Fruit fly (Drosophila melanogaster) whole organism, adult: Measurements from ENCODE around the gene CG31650.
A peak's percentile ranks its signal among the peaks of the same experiment; 100 is the strongest.

Experiments used
- CG11617 ChIP-seq: fragments of 200-800 bp; sonication (Bioruptor generic); optimal IDR thresholded peaks from 2 replicates; lab custom pipeline; 2017; ENCODE audit warnings: mild to moderate bottlenecking, missing biosample characterization, missing genetic modification reagents, missing genetic modification characterization
- CG12768 ChIP-seq: fragments of 200-800 bp; sonication (Bioruptor generic); optimal IDR thresholded peaks from 2 replicates; lab custom pipeline; 2017; ENCODE audit warnings: missing biosample characterization, missing genetic modification characterization, mild to moderate bottlenecking, moderate library complexity, missing genetic modification reagents
- CG14711 ChIP-seq: fragments of 200-800 bp; sonication (Bioruptor generic); optimal IDR thresholded peaks from 2 replicates; lab custom pipeline; 2018; ENCODE audit warnings: missing biosample characterization, mild to moderate bottlenecking, missing genetic modification characterization, moderate library complexity
- CG1620 ChIP-seq: fragments of 200-800 bp; sonication (Bioruptor generic); optimal IDR thresholded peaks from 2 replicates; lab custom pipeline; 2016; ENCODE audit warnings: missing biosample characterization, missing genetic modification characterization
- CG33017 ChIP-seq: fragments of 200-800 bp; sonication (Bioruptor generic); optimal IDR thresholded peaks from 2 replicates; lab custom pipeline; 2018; ENCODE audit warnings: missing biosample characterization, mild to moderate bottlenecking, missing genetic modification characterization, moderate library complexity
- CG5204 ChIP-seq: fragments of 200-800 bp; sonication (Bioruptor generic); optimal IDR thresholded peaks from 2 replicates; lab custom pipeline; 2016; ENCODE audit warnings: missing biosample characterization, missing genetic modification characterization
- CG7045 ChIP-seq: fragments of 200-800 bp; sonication (Bioruptor generic); optimal IDR thresholded peaks from 2 replicates; lab custom pipeline; 2017; ENCODE audit warnings: missing biosample characterization, mild to moderate bottlenecking, missing genetic modification characterization
- CG7101 ChIP-seq: fragments of 200-800 bp; sonication (Bioruptor generic); optimal IDR thresholded peaks from 2 replicates; lab custom pipeline; 2018; ENCODE audit warnings: missing biosample characterization, mild to moderate bottlenecking, missing genetic modification characterization, moderate library complexity
- Clk ChIP-seq: fragments of 200-800 bp; sonication (Bioruptor generic); optimal IDR thresholded peaks from 2 replicates; lab custom pipeline; 2017; ENCODE audit warnings: missing biosample characterization, missing genetic modification characterization
- Crg-1 ChIP-seq: fragments of 200-800 bp; sonication (Bioruptor generic); optimal IDR thresholded peaks from 2 replicates; lab custom pipeline; 2016; ENCODE audit warnings: missing biosample characterization, missing genetic modification characterization
- Hr96 ChIP-seq: fragments of 200-800 bp; sonication (Bioruptor generic); optimal IDR thresholded peaks from 2 replicates; lab custom pipeline; 2016; ENCODE audit warnings: missing biosample characterization, missing genetic modification characterization
- Mnt ChIP-seq: fragments of 200-800 bp; sonication (Bioruptor generic); optimal IDR thresholded peaks from 2 replicates; lab custom pipeline; 2016; ENCODE audit warnings: missing biosample characterization, mild to moderate bottlenecking, missing genetic modification characterization
- bab1 ChIP-seq: fragments of 200-800 bp; sonication (Bioruptor generic); optimal IDR thresholded peaks from 3 replicates; lab custom pipeline; 2019; ENCODE audit warnings: missing biosample characterization, mild to moderate bottlenecking, missing genetic modification characterization, moderate library complexity
- cic ChIP-seq: fragments of 200-800 bp; sonication (Bioruptor generic); optimal IDR thresholded peaks from 2 replicates; lab custom pipeline; 2017; ENCODE audit warnings: missing biosample characterization, mild to moderate bottlenecking, missing genetic modification characterization, moderate library complexity
- cnc ChIP-seq, 2 experiments: fragments of >200 bp; optimal IDR thresholded peaks; 2 replicates each; lab custom pipeline; 2017
- kay ChIP-seq: fragments of 200-800 bp; sonication (Bioruptor generic); peaks from one replicate; lab custom pipeline; 2016; ENCODE audit warnings: missing biosample characterization, missing genetic modification characterization, borderline replicate concordance
- ovo ChIP-seq: fragments of 200-800 bp; sonication (Bioruptor generic); optimal IDR thresholded peaks from 2 replicates; lab custom pipeline; 2016; ENCODE audit warnings: missing biosample characterization, missing genetic modification characterization
- pad ChIP-seq: fragments of 200-800 bp; sonication (Bioruptor generic); optimal IDR thresholded peaks from 3 replicates; lab custom pipeline; 2017; ENCODE audit warnings: missing biosample characterization, missing genetic modification characterization, mild to moderate bottlenecking, moderate library complexity, missing genetic modification reagents
- tj ChIP-seq: fragments of 200-800 bp; sonication (Bioruptor generic); optimal IDR thresholded peaks from 3 replicates; lab custom pipeline; 2017; ENCODE audit warnings: missing biosample characterization, mild to moderate bottlenecking, missing genetic modification characterization, moderate library complexity
- toe ChIP-seq: fragments of 200-800 bp; sonication (Bioruptor generic); optimal IDR thresholded peaks from 2 replicates; lab custom pipeline; 2016; ENCODE audit warnings: missing biosample characterization, missing genetic modification characterization

CG31650 gene

dm6 chr2L:5050825-5051224 is 6.3 kb upstream of the CG31650 start, which contains the start of gene CG9121:
Gene CG9121, minus strand, starts transcription at chr2L:5051062.
- no peak for TF ChIP-seq pad
- TF ChIP-seq CG7101 (tag; lab: Kevin White, UChicago): no peak
- TF ChIP-seq toe: no peak
- TF ChIP-seq CG7045 (GFP tag; lab: Kevin White, UChicago): no peak
- TF ChIP-seq CG5204 (GFP tag; lab: Kevin White, UChicago): no peak
- TF ChIP-seq tj (GFP tag; lab: Kevin White, UChicago): no peak
- TF ChIP-seq Crg-1: no peak
- TF ChIP-seq Mnt: no peak
- no peak for TF ChIP-seq CG33017 (tag; lab: Kevin White, UChicago)
- no peak for TF ChIP-seq cnc (optimal IDR thresholded peaks at IDR 0.05; lab: Kevin White, UChicago)
- no peak for TF ChIP-seq CG1620 (GFP tag; lab: Kevin White, UChicago)
- no peak for TF ChIP-seq cic (GFP tag; lab: Kevin White, UChicago)
- TF ChIP-seq ovo (GFP tag; lab: Kevin White, UChicago): no peak
- TF ChIP-seq bab1 (GFP tag; lab: Kevin White, UChicago): no peak
- TF ChIP-seq CG11617 (GFP tag; lab: Kevin White, UChicago): no peak
- no peak for TF ChIP-seq CG14711 (tag; lab: Kevin White, UChicago)
- no peak for TF ChIP-seq Clk (GFP tag; lab: Kevin White, UChicago)

dm6 chr2L:5049974-5050373 is 5.5 kb upstream of the CG31650 start:
- TF ChIP-seq cnc (optimal IDR thresholded peaks at IDR 0.05; lab: Kevin White, UChicago): no peak
- TF ChIP-seq CG12768 (GFP tag; lab: Kevin White, UChicago): no peak
- TF ChIP-seq toe: no peak
- no peak for TF ChIP-seq CG1620 (GFP tag; lab: Kevin White, UChicago)
- TF ChIP-seq CG7101 (tag; lab: Kevin White, UChicago): no peak
- TF ChIP-seq CG5204 (GFP tag; lab: Kevin White, UChicago): no peak
- no peak for TF ChIP-seq cic (GFP tag; lab: Kevin White, UChicago)
- no peak for TF ChIP-seq CG7045 (GFP tag; lab: Kevin White, UChicago)
- no peak for TF ChIP-seq Mnt
- no peak for TF ChIP-seq kay
- TF ChIP-seq Hr96: no peak
- no peak for TF ChIP-seq bab1 (GFP tag; lab: Kevin White, UChicago)
- no peak for TF ChIP-seq Crg-1
- no peak for TF ChIP-seq CG11617 (GFP tag; lab: Kevin White, UChicago)
- TF ChIP-seq CG33017 (tag; lab: Kevin White, UChicago): no peak

DNA sequence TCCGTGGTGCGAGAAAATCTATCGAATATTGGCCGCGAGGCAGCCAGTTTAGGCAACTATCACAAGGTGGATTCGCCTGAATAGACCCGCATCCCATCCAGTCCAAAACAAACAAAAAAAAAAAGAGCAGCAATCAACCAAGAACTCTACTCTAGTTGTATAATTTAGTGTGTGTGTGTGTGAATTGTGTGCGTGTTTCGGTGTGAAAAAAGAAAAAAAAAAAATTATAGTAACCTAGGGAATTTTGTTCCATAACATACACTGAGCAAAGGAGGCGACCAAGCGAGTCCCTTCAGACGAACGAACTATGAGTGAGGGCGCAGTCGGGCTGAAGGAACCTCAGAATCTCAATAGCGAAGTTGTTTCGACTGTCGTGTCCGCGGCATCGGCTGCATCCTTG is 1.7 kb upstream of the CG31650 start:
- no peak for TF ChIP-seq tj (GFP tag; lab: Kevin White, UChicago)
- TF ChIP-seq CG33017 (tag; lab: Kevin White, UChicago): no peak
- no peak for TF ChIP-seq CG14711 (tag; lab: Kevin White, UChicago)
- TF ChIP-seq cnc (optimal IDR thresholded peaks at IDR 0.05; lab: Kevin White, UChicago): no peak
- no peak for TF ChIP-seq Hr96
- TF ChIP-seq CG7101 (tag; lab: Kevin White, UChicago): no peak
- TF ChIP-seq ovo (GFP tag; lab: Kevin White, UChicago): no peak
- TF ChIP-seq bab1 (GFP tag; lab: Kevin White, UChicago): no peak
- TF ChIP-seq CG11617 (GFP tag; lab: Kevin White, UChicago): no peak
- TF ChIP-seq cic (GFP tag; lab: Kevin White, UChicago): no peak
- no peak for TF ChIP-seq CG7045 (GFP tag; lab: Kevin White, UChicago)
- no peak for TF ChIP-seq Clk (GFP tag; lab: Kevin White, UChicago)

DNA sequence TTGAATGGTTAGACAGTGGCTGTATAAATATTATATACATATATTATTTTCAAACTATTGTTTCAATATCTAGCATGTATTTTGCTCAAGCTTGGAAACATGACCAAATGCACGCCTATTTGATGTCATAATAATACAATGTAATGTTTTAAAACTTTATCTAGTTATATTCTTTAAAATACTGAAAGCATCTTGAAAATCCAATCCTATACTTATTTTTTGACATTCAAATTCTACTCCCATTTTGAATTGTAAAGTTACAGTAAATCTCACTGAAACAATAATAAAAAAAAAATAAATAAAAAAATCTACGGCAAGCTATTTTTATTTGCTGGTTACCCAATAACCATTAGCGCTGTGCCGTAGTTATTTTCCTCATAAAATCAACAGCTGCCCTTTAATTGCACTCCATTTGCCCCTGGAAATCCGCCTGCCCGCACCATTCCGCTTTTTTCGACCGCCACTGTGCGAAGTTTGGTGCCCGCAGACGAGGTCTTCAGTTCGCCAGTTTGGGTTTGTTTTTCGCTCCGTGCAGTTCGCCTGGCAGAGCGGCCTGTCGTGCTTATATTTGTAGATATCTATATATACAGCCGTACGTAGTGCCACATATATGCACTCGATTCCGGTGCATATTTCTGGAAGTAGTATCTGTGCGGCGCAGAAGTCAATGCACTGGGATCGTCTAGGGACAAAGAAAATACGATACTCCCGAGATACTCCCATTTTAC is 544 bp upstream of the CG31650 start:
- TF ChIP-seq CG14711 (tag; lab: Kevin White, UChicago) (no peak), Clk (GFP tag; lab: Kevin White, UChicago) (no peak), CG7045 (GFP tag; lab: Kevin White, UChicago) (no peak), CG7101 (tag; lab: Kevin White, UChicago) (peak; percentile 48), Crg-1 (peak; percentile 34), bab1 (GFP tag; lab: Kevin White, UChicago) (no peak), ovo (GFP tag; lab: Kevin White, UChicago) (peak; percentile 58), CG12768 (GFP tag; lab: Kevin White, UChicago) (peak; percentile 10), Mnt (peak; percentile 33), CG11617 (GFP tag; lab: Kevin White, UChicago) (peak; percentile 57), cic (GFP tag; lab: Kevin White, UChicago) (peak; percentile 13), cnc (optimal IDR thresholded peaks at IDR 0.05; lab: Kevin White, UChicago) (no peak), toe (no peak), kay (peak; percentile 66), CG5204 (GFP tag; lab: Kevin White, UChicago) (peak; percentile 15), tj (GFP tag; lab: Kevin White, UChicago) (peak; percentile 26), CG1620 (GFP tag; lab: Kevin White, UChicago) (peak; percentile 4), Hr96 (no peak), CG33017 (tag; lab: Kevin White, UChicago) (peak; percentile 57), pad (peak; percentile 18)

DNA sequence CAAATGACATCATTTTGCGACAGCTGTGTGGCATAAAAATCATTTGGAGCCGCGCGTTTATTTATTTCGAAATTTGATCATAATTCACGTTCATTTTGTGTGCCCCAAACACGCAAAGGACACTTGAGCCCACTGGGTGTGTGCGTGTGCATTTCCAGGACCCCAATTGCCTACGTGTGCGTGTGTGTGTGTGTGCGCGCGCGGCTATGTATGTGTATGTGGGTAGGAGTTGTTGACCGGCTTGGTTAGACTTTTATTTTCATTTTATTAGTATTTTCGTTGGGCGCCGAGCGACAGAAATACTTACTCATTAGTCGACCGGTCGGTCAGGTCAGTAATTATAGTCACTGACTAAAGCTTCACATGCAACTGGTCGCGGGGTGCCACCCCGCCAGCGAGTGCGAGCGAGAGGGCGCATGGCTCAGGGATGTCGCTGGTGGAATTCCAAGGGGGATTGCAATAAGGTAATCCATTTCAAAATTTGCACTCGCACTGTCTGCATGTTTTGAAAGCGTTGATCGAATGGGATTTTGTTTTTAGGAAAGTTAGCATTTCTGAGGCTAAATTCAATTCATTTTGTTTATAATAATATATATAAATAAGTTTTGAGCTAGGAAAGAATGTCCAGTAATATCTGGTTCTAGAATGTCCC is 891 bp downstream of the CG31650 start:
- peak; percentile 6 for TF ChIP-seq CG7101 (tag; lab: Kevin White, UChicago)
- peak; percentile 22 for TF ChIP-seq CG14711 (tag; lab: Kevin White, UChicago)
- peak; percentile 59 for TF ChIP-seq CG7045 (GFP tag; lab: Kevin White, UChicago)
- peak; percentile 30 for TF ChIP-seq CG5204 (GFP tag; lab: Kevin White, UChicago)
- TF ChIP-seq kay: no peak
- peak; percentile 12 for TF ChIP-seq Mnt
- TF ChIP-seq CG12768 (GFP tag; lab: Kevin White, UChicago): peak; percentile 40
- TF ChIP-seq cnc (optimal IDR thresholded peaks at IDR 0.05; lab: Kevin White, UChicago): no peak
